Fruit fly (Drosophila melanogaster): Measurements from ENCODE around the gene kst.

The kst gene

dm6 chr3L:3399249-3399922, 62.7 kb downstream of the kst start (continued):
- TF ChIP-seq mirr (GFP tag; optimal IDR thresholded peaks at IDR 0.05), result no peak
- TF ChIP-seq CG8281 (tag; optimal IDR thresholded peaks at IDR 0.05), result no peak
- no peak for TF ChIP-seq CG14860 (GFP tag; IDR thresholded peaks at IDR 0.05; ENCODE audit: partially characterized antibody)
- TF ChIP-seq ken (GFP tag; IDR thresholded peaks at IDR 0.05), result no peak
- TF ChIP-seq gsb-n (tag; optimal IDR thresholded peaks at IDR 0.05), result no peak
- TF ChIP-seq h (optimal IDR thresholded peaks at IDR 0.05), result no peak
- TF ChIP-seq schlank (tag; optimal IDR thresholded peaks at IDR 0.05), result no peak
- TF ChIP-seq E2f2 (GFP tag; IDR thresholded peaks at IDR 0.05), result no peak
- TF ChIP-seq gcm (GFP tag; optimal IDR thresholded peaks at IDR 0.05), result no peak
- TF ChIP-seq CG10565 (GFP tag; optimal IDR thresholded peaks at IDR 0.05), result no peak
- no peak for TF ChIP-seq ac (GFP tag; optimal IDR thresholded peaks at IDR 0.05)
- no peak for TF ChIP-seq YL-1 (GFP tag; optimal IDR thresholded peaks at IDR 0.05)
- no peak for TF ChIP-seq onecut (GFP tag; IDR thresholded peaks at IDR 0.05)
- TF ChIP-seq Mad (GFP tag; optimal IDR thresholded peaks at IDR 0.05), result no peak
- peak; percentile 48 for TF ChIP-seq phol (tag; optimal IDR thresholded peaks at IDR 0.05)
- no peak for TF ChIP-seq CG9797 (GFP tag; optimal IDR thresholded peaks at IDR 0.05)
- TF ChIP-seq CG30403 (GFP tag; optimal IDR thresholded peaks at IDR 0.05), result peak; percentile 21
- no peak for TF ChIP-seq Antp (GFP tag; optimal IDR thresholded peaks at IDR 0.05)
- TF ChIP-seq CG30431 (GFP tag; optimal IDR thresholded peaks at IDR 0.05), result no peak
- TF ChIP-seq dpn (GFP tag; optimal IDR thresholded peaks at IDR 0.05), result no peak
- TF ChIP-seq CG14050 (GFP tag; IDR thresholded peaks at IDR 0.05), result no peak
- peak; percentile 26 for TF ChIP-seq CG12391 (tag; optimal IDR thresholded peaks at IDR 0.05)
- TF ChIP-seq CG32767 (GFP tag; IDR thresholded peaks at IDR 0.05), result no peak
- no peak for TF ChIP-seq Hr3 (GFP tag; optimal IDR thresholded peaks at IDR 0.05)
- no peak for TF ChIP-seq luna (GFP tag; optimal IDR thresholded peaks at IDR 0.05)
- no peak for TF ChIP-seq CG17359 (tag; optimal IDR thresholded peaks at IDR 0.05)
- no peak for TF ChIP-seq CG18476 (GFP tag; optimal IDR thresholded peaks at IDR 0.05)
- no peak for TF ChIP-seq Eip74EF (GFP tag; optimal IDR thresholded peaks at IDR 0.05)
- TF ChIP-seq Doc3 (GFP tag; IDR thresholded peaks at IDR 0.05; ENCODE audit: partially characterized antibody), result no peak
- no peak for TF ChIP-seq al (GFP tag; IDR thresholded peaks at IDR 0.05)
- TF ChIP-seq gcm2 (GFP tag; optimal IDR thresholded peaks at IDR 0.05), result no peak
- TF ChIP-seq Med (GFP tag), result peak; percentile 26
- no peak for TF ChIP-seq ab (GFP tag; optimal IDR thresholded peaks at IDR 0.05)
- TF ChIP-seq sisA (GFP tag; IDR thresholded peaks at IDR 0.05), result no peak
- TF ChIP-seq CG1024 (GFP tag; IDR thresholded peaks at IDR 0.05), result no peak
- TF ChIP-seq CG9876 (GFP tag; optimal IDR thresholded peaks at IDR 0.05), result no peak
- TF ChIP-seq Abd-B (GFP tag; optimal IDR thresholded peaks at IDR 0.05), result no peak
- peak; percentile 29 to 57 for TF ChIP-seq bsh (GFP tag; optimal IDR thresholded peaks at IDR 0.05)
- no peak for TF ChIP-seq repo (GFP tag; optimal IDR thresholded peaks at IDR 0.05)
- no peak for TF ChIP-seq pb (GFP tag; optimal IDR thresholded peaks at IDR 0.05)
- TF ChIP-seq crp (GFP tag; optimal IDR thresholded peaks at IDR 0.05), result no peak
- no peak for TF ChIP-seq CG13296 (GFP tag; optimal IDR thresholded peaks at IDR 0.05)
- no peak for TF ChIP-seq CG10147 (GFP tag; optimal IDR thresholded peaks at IDR 0.05)
- no peak for TF ChIP-seq CG12299 (tag; optimal IDR thresholded peaks at IDR 0.05)
- TF ChIP-seq Opbp (GFP tag; IDR thresholded peaks at IDR 0.05; ENCODE audit: partially characterized antibody), result no peak
- TF ChIP-seq CG30020 (tag; optimal IDR thresholded peaks at IDR 0.05), result no peak
- no peak for TF ChIP-seq ewg (GFP tag; optimal IDR thresholded peaks at IDR 0.05)
- TF ChIP-seq CG18011 (GFP tag; optimal IDR thresholded peaks at IDR 0.05), result no peak
- TF ChIP-seq Fer2 (tag; optimal IDR thresholded peaks at IDR 0.05), result no peak
- TF ChIP-seq Hr78 (GFP tag; optimal IDR thresholded peaks at IDR 0.05), result no peak
